Fruit fly (Drosophila melanogaster): ENCODE data around the gene trem.

The trem gene

DNA sequence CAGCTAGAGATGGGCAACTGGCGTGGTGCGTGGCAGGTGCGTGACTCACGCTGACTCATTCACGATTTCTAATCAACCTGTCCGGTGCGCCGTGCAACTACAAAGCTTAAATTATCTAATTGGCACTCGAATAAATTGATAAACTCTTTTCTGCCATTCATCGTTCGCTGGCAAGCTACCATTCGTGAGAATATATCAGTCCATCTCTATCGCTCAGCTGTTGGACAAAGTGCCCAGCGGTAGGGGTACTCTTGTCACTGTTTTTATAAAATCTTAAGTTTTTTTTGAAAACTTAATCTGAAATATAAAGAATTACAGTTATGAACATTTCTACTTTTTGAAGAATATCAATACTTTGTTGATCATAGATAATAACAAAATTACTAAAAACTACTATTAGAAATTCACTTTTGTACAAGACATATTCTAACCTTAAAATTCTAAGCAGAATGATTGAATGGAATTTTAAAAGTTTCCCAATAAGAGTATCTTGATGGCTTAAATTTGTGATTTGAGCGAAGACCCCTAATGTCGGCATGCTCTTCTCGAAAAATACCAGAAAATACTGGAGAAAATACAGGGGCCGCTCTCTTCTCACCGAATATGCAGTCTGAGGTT lies 9.8 kb downstream of the trem start, which contains the start of the genes PIG-L and psidin (continued):
- TF ChIP-seq dsx (GFP tag; optimal IDR thresholded peaks at IDR 0.05; ENCODE audit: poor library complexity, severe bottlenecking) (no peak), net (GFP tag; optimal IDR thresholded peaks at IDR 0.05) (peak; percentile 86), Lpt (GFP tag; optimal IDR thresholded peaks at IDR 0.05) (peak; percentile 52), CG1621 (tag; optimal IDR thresholded peaks at IDR 0.05) (no peak), CG6808 (GFP tag; optimal IDR thresholded peaks at IDR 0.05) (no peak), CG10631 (GFP tag; optimal IDR thresholded peaks at IDR 0.05) (peak; percentile 85), CG34406 (GFP tag; optimal IDR thresholded peaks at IDR 0.05) (peak; percentile 87), Hr4 (GFP tag; optimal IDR thresholded peaks at IDR 0.05) (peak; percentile 88), CG32006 (GFP tag; optimal IDR thresholded peaks at IDR 0.05) (peak; percentile 90), CG6854 (GFP tag; optimal IDR thresholded peaks at IDR 0.05) (no peak), OdsH (GFP tag; optimal IDR thresholded peaks at IDR 0.05) (peak; percentile 87), CG4318 (GFP tag; optimal IDR thresholded peaks at IDR 0.05) (peak; percentile 83)

DNA sequence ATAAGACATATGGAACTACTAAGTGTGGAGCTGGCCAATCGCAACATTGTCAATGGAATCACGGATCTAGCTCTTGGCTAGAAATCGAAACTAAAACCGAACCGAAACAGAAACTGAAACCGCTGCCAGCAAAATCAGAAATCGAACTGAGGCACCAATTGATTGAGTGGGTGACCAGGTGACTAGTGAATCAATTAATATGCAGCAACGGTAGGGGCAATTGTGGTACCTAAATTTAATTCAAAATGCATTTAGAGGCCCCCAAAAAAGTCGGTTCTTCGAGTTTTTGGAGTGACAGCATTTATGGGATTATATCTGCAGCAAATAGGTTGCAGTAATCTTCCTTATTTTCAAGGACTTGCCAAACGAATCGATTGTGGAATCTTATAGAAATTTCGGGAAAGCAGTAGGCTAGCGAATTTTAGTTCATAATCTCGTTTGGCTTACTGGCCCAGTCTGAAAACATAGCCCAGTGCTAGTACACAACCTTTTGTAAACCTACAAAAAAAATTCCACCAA lies 17.6 kb downstream of the trem start, which contains the start of the genes CG17190 and CG4836:
TSS of gene CG17190 (minus strand) at position 101 of the 519 bp plus-strand sequence.
TSS of gene CG4836 (plus strand) at position 469 of the 519 bp plus-strand sequence.
- TF ChIP-seq Ets21C (GFP tag; optimal IDR thresholded peaks at IDR 0.05) (no peak), CG34406 (GFP tag; optimal IDR thresholded peaks at IDR 0.05) (no peak), net (GFP tag; optimal IDR thresholded peaks at IDR 0.05) (no peak), CG6792 (GFP tag; optimal IDR thresholded peaks at IDR 0.05) (no peak), CG3919 (GFP tag; optimal IDR thresholded peaks at IDR 0.05) (no peak), topi (GFP tag; optimal IDR thresholded peaks at IDR 0.05) (no peak), fd85E (GFP tag; optimal IDR thresholded peaks at IDR 0.05) (no peak), Blimp-1 (GFP tag; optimal IDR thresholded peaks at IDR 0.05) (no peak), spab (GFP tag; optimal IDR thresholded peaks at IDR 0.05) (no peak), Sox15 (GFP tag; optimal IDR thresholded peaks at IDR 0.05) (no peak), CG10631 (GFP tag; optimal IDR thresholded peaks at IDR 0.05) (no peak), CG16779 (tag; optimal IDR thresholded peaks at IDR 0.05) (no peak), acj6 (GFP tag; optimal IDR thresholded peaks at IDR 0.05) (no peak), CG6808 (GFP tag; optimal IDR thresholded peaks at IDR 0.05) (no peak), Sox14 (GFP tag; optimal IDR thresholded peaks at IDR 0.05) (no peak), pdm3 (GFP tag; optimal IDR thresholded peaks at IDR 0.05) (no peak), OdsH (GFP tag; optimal IDR thresholded peaks at IDR 0.05) (no peak), CG8119 (GFP tag; IDR thresholded peaks at IDR 0.05) (no peak), CG11762 (GFP tag; optimal IDR thresholded peaks at IDR 0.05; ENCODE audit: insufficient read depth) (no peak)

DNA sequence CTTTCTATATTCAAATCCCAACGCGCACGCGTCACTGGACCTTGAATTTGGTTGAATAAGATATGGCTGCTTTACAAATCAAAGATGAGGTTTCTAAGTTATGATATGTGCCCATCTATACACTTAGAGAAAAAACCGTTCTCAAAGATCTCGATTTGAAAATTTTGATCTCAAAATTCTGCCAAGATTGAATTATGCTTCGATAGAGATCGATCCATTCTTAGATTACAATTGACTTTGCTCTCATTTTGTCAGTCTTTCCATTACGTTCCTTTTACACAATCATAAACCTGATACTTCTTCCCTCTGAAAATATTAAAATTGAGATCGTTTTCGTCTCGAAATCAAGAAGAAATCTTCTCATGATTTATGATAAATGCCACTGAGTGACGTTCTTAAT lies 18.4 kb downstream of the trem start:
- TF ChIP-seq CG3919 (GFP tag; optimal IDR thresholded peaks at IDR 0.05) = no peak

dm6 chr3R:20010942-20011341 lies 20.2 kb downstream of the trem start:
- TF ChIP-seq dsx (GFP tag; optimal IDR thresholded peaks at IDR 0.05; ENCODE audit: poor library complexity, severe bottlenecking) (no peak), Lpt (GFP tag; optimal IDR thresholded peaks at IDR 0.05) (no peak)

- TF ChIP-seq CG6163 (GFP tag; IDR thresholded peaks at IDR 0.05) = peak; percentile 49
- no peak for TF ChIP-seq Hr4 (GFP tag; optimal IDR thresholded peaks at IDR 0.05)
- no peak for TF ChIP-seq CG8319 (GFP tag; optimal IDR thresholded peaks at IDR 0.05)
- TF ChIP-seq CG8119 (GFP tag; IDR thresholded peaks at IDR 0.05) = peak; percentile 29; the same call in 1 of the 3 replicates
- TF ChIP-seq CG11762 (GFP tag; optimal IDR thresholded peaks at IDR 0.05; ENCODE audit: insufficient read depth) = peak; percentile 36
- TF ChIP-seq CG15336 (GFP tag; IDR thresholded peaks at IDR 0.05) = no peak
- TF ChIP-seq dac (GFP tag; optimal IDR thresholded peaks at IDR 0.05) = no peak
- TF ChIP-seq esn (GFP tag; optimal IDR thresholded peaks at IDR 0.05) = peak; percentile 30
- no peak for TF ChIP-seq CG6808 (GFP tag; optimal IDR thresholded peaks at IDR 0.05)
- no peak for TF ChIP-seq eg (GFP tag; IDR thresholded peaks at IDR 0.05)
- TF ChIP-seq CG10631 (GFP tag; optimal IDR thresholded peaks at IDR 0.05) = peak; percentile 47
- no peak for TF ChIP-seq net (GFP tag; optimal IDR thresholded peaks at IDR 0.05)
- TF ChIP-seq CG11294 (GFP tag; IDR thresholded peaks at IDR 0.05) = no peak
- no peak for TF ChIP-seq Eip93F (GFP tag; optimal IDR thresholded peaks at IDR 0.05)
- TF ChIP-seq salr (GFP tag; optimal IDR thresholded peaks at IDR 0.05) = no peak
- peak; percentile 28 for TF ChIP-seq lz (GFP tag; optimal IDR thresholded peaks at IDR 0.05)
- TF ChIP-seq CG6276 (GFP tag; optimal IDR thresholded peaks at IDR 0.05) = no peak
- no peak for TF ChIP-seq Hr39 (GFP tag; optimal IDR thresholded peaks at IDR 0.05)
- TF ChIP-seq Sox15 (GFP tag; optimal IDR thresholded peaks at IDR 0.05) = no peak
- no peak for TF ChIP-seq acj6 (GFP tag; optimal IDR thresholded peaks at IDR 0.05)
- TF ChIP-seq fd85E (GFP tag; optimal IDR thresholded peaks at IDR 0.05) = no peak
- TF ChIP-seq fd59A (GFP tag; optimal IDR thresholded peaks at IDR 0.05) = no peak
- TF ChIP-seq CG3919 (GFP tag; optimal IDR thresholded peaks at IDR 0.05) = peak; percentile 61
Measured at dm6 chr3R:20008372-20009051, 22.6 kb downstream of the trem start, which contains the start of the genes Hs6st and MED25. Gene Hs6st, minus strand, starts transcription at chr3R:20008512. Gene MED25, plus strand, starts transcription at chr3R:20008947.

All from whole organism, prepupa.